Worm (Caenorhabditis elegans) whole organism, L1 larva: ENCODE results near the gene nlp-2.

ENCODE experiments used
- C16A3.4 ChIP-seq: fragments of 150-350 bp; optimal IDR thresholded peaks from 2 replicates; lab custom pipeline; 2014; ENCODE audit warnings: missing biosample characterization, missing genetic modification characterization
- fkh-10 ChIP-seq: sonication (generic microtip); optimal IDR thresholded peaks from 2 replicates; lab custom pipeline; 2017; ENCODE audit warnings: missing biosample characterization, missing genetic modification reagents, missing genetic modification characterization
- jun-1 ChIP-seq: fragments of 150-350 bp; optimal IDR thresholded peaks from 2 replicates; lab custom pipeline; 2014; ENCODE audit warnings: missing biosample characterization, missing genetic modification reagents, missing genetic modification characterization
- lin-39 ChIP-seq: fragments of 150-350 bp; optimal IDR thresholded peaks from 2 replicates; lab custom pipeline; 2014; ENCODE audit warnings: missing biosample characterization, missing genetic modification reagents, missing genetic modification characterization
- lir-3 ChIP-seq: sonication (generic microtip); optimal IDR thresholded peaks from 2 replicates; lab custom pipeline; 2016; ENCODE audit warnings: mild to moderate bottlenecking, missing genetic modification characterization, moderate library complexity, missing compliant biosample characterization; ENCODE audit not compliant: poor library complexity
- mep-1 ChIP-seq: fragments of 150-350 bp; optimal IDR thresholded peaks from 2 replicates; lab custom pipeline; 2014; ENCODE audit warnings: missing biosample characterization, missing genetic modification characterization
- nhr-47 ChIP-seq: sonication (generic microtip); optimal IDR thresholded peaks from 2 replicates; lab custom pipeline; 2016; ENCODE audit warnings: mild to moderate bottlenecking, missing genetic modification characterization, moderate library complexity, missing compliant biosample characterization
- nhr-71 ChIP-seq: sonication (generic microtip); optimal IDR thresholded peaks from 2 replicates; lab custom pipeline; 2016; ENCODE audit warnings: mild to moderate bottlenecking, missing genetic modification characterization, moderate library complexity, missing compliant biosample characterization
- nhr-77 ChIP-seq: fragments of 150-350 bp; optimal IDR thresholded peaks from 2 replicates; lab custom pipeline; 2014; ENCODE audit warnings: missing biosample characterization, missing genetic modification characterization
- pqm-1 ChIP-seq: sonication (generic microtip); optimal IDR thresholded peaks from 3 replicates; lab custom pipeline; 2017; ENCODE audit warnings: missing biosample characterization, missing genetic modification characterization
- tbx-2 ChIP-seq: sonication (generic microtip); optimal IDR thresholded peaks from 2 replicates; lab custom pipeline; 2016; ENCODE audit warnings: missing genetic modification characterization, missing compliant biosample characterization
- vab-15 ChIP-seq: sonication (generic microtip); optimal IDR thresholded peaks from 2 replicates; lab custom pipeline; 2017; ENCODE audit warnings: missing genotype, mild to moderate bottlenecking, missing genetic modification characterization, missing compliant biosample characterization
- ztf-11 ChIP-seq, 2 experiments: sonication (generic microtip); optimal IDR thresholded peaks; 2 replicates each; lab custom pipeline; 2016 to 2017; ENCODE audit warnings: missing genetic modification characterization in 2 of 2, missing biosample characterization in 1 of 2, missing compliant biosample characterization in 1 of 2

DNA sequence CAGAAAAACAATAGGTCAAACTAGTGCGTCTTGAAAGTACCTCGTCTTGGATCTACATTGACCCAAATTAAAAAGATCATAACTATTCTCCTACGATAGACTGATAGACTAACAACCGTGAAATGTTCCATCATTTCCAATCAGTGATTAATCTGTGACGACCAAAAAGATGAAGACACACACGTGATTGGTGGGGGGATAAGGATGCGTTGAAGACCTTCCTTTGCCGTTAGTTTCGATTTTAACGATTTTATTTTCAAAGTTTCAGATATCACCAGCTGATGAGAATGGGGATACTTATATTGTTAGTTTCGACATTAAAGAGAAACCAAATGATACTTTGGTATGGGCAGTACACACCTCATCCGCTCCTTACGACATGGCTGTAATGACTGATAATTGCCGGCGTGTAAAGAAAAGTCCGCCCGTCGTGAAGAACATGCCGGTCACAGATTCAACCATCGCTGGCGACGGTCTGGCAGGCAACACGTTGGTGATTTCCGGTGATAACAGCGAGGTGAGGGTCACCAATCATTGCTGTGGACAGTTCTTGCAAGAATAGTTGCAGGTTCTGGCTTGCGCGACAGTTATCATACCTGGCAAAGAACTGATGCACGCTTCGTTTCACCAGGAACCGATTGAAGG is 42.5 kb upstream of the nlp-2 start:
- TF ChIP-seq nhr-77 (tag; lab: Kevin White, UChicago) (no peak), vab-15 (tag; lab: Kevin White, UChicago) (no peak), mep-1 (no peak), ztf-11 (tag; optimal IDR thresholded peaks at IDR 0.05; lab: Kevin White, UChicago) (no peak), lin-39 (tag; lab: Kevin White, UChicago) (no peak), jun-1 (no peak), tbx-2 (tag; lab: Kevin White, UChicago) (no peak), pqm-1 (tag; lab: Kevin White, UChicago) (no peak), nhr-71 (tag; lab: Kevin White, UChicago) (peak; percentile 5), lir-3 (no peak), nhr-47 (no peak), fkh-10 (no peak), C16A3.4 (tag; lab: Kevin White, UChicago) (no peak)
